Fruit fly (Drosophila melanogaster) whole organism, prepupa: ENCODE data around the gene Cyp12a5.

ENCODE experiments used
- Blimp-1 ChIP-seq: fragments of 200-800 bp; sonication (Bioruptor generic); optimal IDR thresholded peaks from 3 replicates; lab custom pipeline; 2017; ENCODE audit warnings: missing biosample characterization, missing genetic modification characterization, mild to moderate bottlenecking, moderate library complexity, missing genetic modification reagents
- CG10631 ChIP-seq: fragments of 200-800 bp; sonication (Bioruptor generic); optimal IDR thresholded peaks from 2 replicates; lab custom pipeline; 2016; ENCODE audit warnings: missing biosample characterization, missing genetic modification characterization
- CG10669 ChIP-seq: fragments of 200-800 bp; sonication (Bioruptor generic); optimal IDR thresholded peaks from 3 replicates; lab custom pipeline; 2018; ENCODE audit warnings: missing biosample characterization, mild to moderate bottlenecking, missing genetic modification characterization, moderate library complexity
- CG11294 ChIP-seq: fragments of 200-800 bp; sonication (Bioruptor generic); IDR thresholded peaks from 2 replicates; pipeline ENCODE4 v1.3.6; 2022; ENCODE audit warnings: missing biosample characterization, missing genetic modification characterization
- CG11902 ChIP-seq: fragments of 200-800 bp; sonication (Bioruptor generic); optimal IDR thresholded peaks from 3 replicates; lab custom pipeline; 2016; ENCODE audit warnings: missing biosample characterization, missing genetic modification characterization
- CG15336 ChIP-seq: fragments of 200-800 bp; sonication (Bioruptor generic); IDR thresholded peaks from 2 replicates; pipeline ENCODE4 v1.3.6; 2022; ENCODE audit warnings: missing biosample characterization, missing genetic modification characterization
- CG1621 ChIP-seq: fragments of 200-800 bp; sonication (Bioruptor generic); optimal IDR thresholded peaks from 3 replicates; lab custom pipeline; 2018; ENCODE audit warnings: missing biosample characterization, mild to moderate bottlenecking, missing genetic modification characterization
- CG16779 ChIP-seq: fragments of 200-800 bp; sonication (Bioruptor generic); optimal IDR thresholded peaks from 3 replicates; lab custom pipeline; 2017; ENCODE audit warnings: missing biosample characterization, mild to moderate bottlenecking, missing genetic modification characterization
- CG3032 ChIP-seq: fragments of 200-800 bp; optimal IDR thresholded peaks from 2 replicates; lab custom pipeline; 2019; ENCODE audit warnings: missing biosample characterization, mild to moderate bottlenecking, missing genetic modification characterization, moderate library complexity
- CG31627 ChIP-seq: fragments of 200-800 bp; sonication (Bioruptor generic); optimal IDR thresholded peaks from 3 replicates; lab custom pipeline; 2016; ENCODE audit warnings: missing biosample characterization, missing genetic modification characterization
- CG32006 ChIP-seq: fragments of 200-800 bp; sonication (Bioruptor generic); optimal IDR thresholded peaks from 3 replicates; lab custom pipeline; 2017; ENCODE audit warnings: missing biosample characterization, mild to moderate bottlenecking, missing genetic modification characterization
- CG3919 ChIP-seq: fragments of 200-800 bp; sonication (Bioruptor generic); optimal IDR thresholded peaks from 3 replicates; lab custom pipeline; 2016; ENCODE audit warnings: missing biosample characterization, missing genetic modification characterization
- CG4318 ChIP-seq: fragments of 200-800 bp; sonication (Bioruptor generic); optimal IDR thresholded peaks from 3 replicates; lab custom pipeline; 2017; ENCODE audit warnings: missing biosample characterization, mild to moderate bottlenecking, missing genetic modification characterization
- CG6163 ChIP-seq: fragments of 200-800 bp; sonication (Bioruptor generic); IDR thresholded peaks from 3 replicates; pipeline ENCODE4 v1.3.6; 2022; ENCODE audit warnings: missing biosample characterization, missing genetic modification characterization
- CG6276 ChIP-seq: fragments of 200-800 bp; sonication (Bioruptor generic); optimal IDR thresholded peaks from 2 replicates; lab custom pipeline; 2017; ENCODE audit warnings: missing biosample characterization, mild to moderate bottlenecking, missing genetic modification characterization
- CG8119 ChIP-seq: fragments of 200-800 bp; sonication (Bioruptor generic); IDR thresholded peaks from 3 replicates; pipeline ENCODE4 v1.3.6; 2022; ENCODE audit warnings: missing biosample characterization, missing genetic modification characterization
- CG8319 ChIP-seq: fragments of 200-800 bp; sonication (Bioruptor generic); optimal IDR thresholded peaks from 3 replicates; lab custom pipeline; 2016; ENCODE audit warnings: missing biosample characterization, missing genetic modification characterization
- CG8632 ChIP-seq: fragments of 200-800 bp; sonication (Bioruptor generic); optimal IDR thresholded peaks from 3 replicates; lab custom pipeline; 2016; ENCODE audit warnings: missing biosample characterization, missing genetic modification characterization
- Eip75B ChIP-seq: fragments of 200-800 bp; sonication (Bioruptor generic); optimal IDR thresholded peaks from 3 replicates; lab custom pipeline; 2016; ENCODE audit warnings: missing biosample characterization, missing genetic modification characterization
- Eip78C ChIP-seq: fragments of 200-800 bp; sonication (Bioruptor generic); peaks from one replicate; lab custom pipeline; 2016; ENCODE audit warnings: missing biosample characterization, missing genetic modification characterization
- Eip93F ChIP-seq: fragments of 200-800 bp; sonication (Bioruptor generic); optimal IDR thresholded peaks from 2 replicates; lab custom pipeline; 2016; ENCODE audit warnings: missing biosample characterization, mild to moderate bottlenecking, missing genetic modification characterization
- Ets21C ChIP-seq: fragments of 200-800 bp; sonication (Bioruptor generic); optimal IDR thresholded peaks from 3 replicates; lab custom pipeline; 2016; ENCODE audit warnings: missing biosample characterization, missing genetic modification characterization
- Ets96B ChIP-seq: fragments of 200-800 bp; optimal IDR thresholded peaks from 2 replicates; lab custom pipeline; 2019; ENCODE audit warnings: missing biosample characterization, mild to moderate bottlenecking, missing genetic modification characterization, moderate library complexity
- Gug ChIP-seq: fragments of 200-800 bp; sonication (Bioruptor generic); IDR thresholded peaks from 2 replicates; pipeline ENCODE4 v1.3.6; 2022; ENCODE audit warnings: missing biosample characterization, missing genetic modification characterization
- Hr38 ChIP-seq: sonication (Bioruptor generic); optimal IDR thresholded peaks from 2 replicates; lab custom pipeline; 2016; ENCODE audit warnings: missing biosample characterization, missing genetic modification characterization
- Lpt ChIP-seq: fragments of 200-800 bp; sonication (Bioruptor generic); optimal IDR thresholded peaks from 3 replicates; lab custom pipeline; 2016; ENCODE audit warnings: missing biosample characterization, missing genetic modification characterization
- OdsH ChIP-seq: fragments of 200-800 bp; sonication (Bioruptor generic); optimal IDR thresholded peaks from 3 replicates; lab custom pipeline; 2016; ENCODE audit warnings: missing biosample characterization, missing genetic modification characterization
- Smox ChIP-seq: fragments of 200-800 bp; sonication (Bioruptor generic); optimal IDR thresholded peaks from 3 replicates; lab custom pipeline; 2016; ENCODE audit warnings: missing biosample characterization, missing genetic modification characterization
- Sox102F ChIP-seq: fragments of 200-800 bp; sonication (Bioruptor generic); optimal IDR thresholded peaks from 2 replicates; lab custom pipeline; 2016; ENCODE audit warnings: missing biosample characterization, mild to moderate bottlenecking, missing genetic modification characterization
- cyc ChIP-seq: fragments of 200-800 bp; sonication (Bioruptor generic); optimal IDR thresholded peaks from 3 replicates; lab custom pipeline; 2016; ENCODE audit warnings: missing biosample characterization, missing genetic modification characterization
- dsx ChIP-seq: fragments of 200-800 bp; optimal IDR thresholded peaks from 3 replicates; lab custom pipeline; 2019; ENCODE audit warnings: missing biosample characterization, mild to moderate bottlenecking, missing genetic modification characterization, moderate library complexity; ENCODE audit not compliant: poor library complexity, severe bottlenecking
- eg ChIP-seq: fragments of 200-800 bp; sonication (Bioruptor generic); IDR thresholded peaks from 3 replicates; pipeline ENCODE4 v1.3.6; 2022; ENCODE audit warnings: missing biosample characterization, missing genetic modification characterization
- esn ChIP-seq: fragments of 200-800 bp; sonication (Bioruptor generic); optimal IDR thresholded peaks from 2 replicates; lab custom pipeline; 2016; ENCODE audit warnings: missing biosample characterization, mild to moderate bottlenecking, missing genetic modification characterization, moderate library complexity
- fd59A ChIP-seq: fragments of 200-800 bp; sonication (Bioruptor generic); optimal IDR thresholded peaks from 2 replicates; lab custom pipeline; 2017; ENCODE audit warnings: missing biosample characterization, mild to moderate bottlenecking, missing genetic modification characterization, missing genetic modification reagents
- fd85E ChIP-seq: fragments of 200-800 bp; sonication (Bioruptor generic); optimal IDR thresholded peaks from 3 replicates; lab custom pipeline; 2016; ENCODE audit warnings: missing biosample characterization, missing genetic modification characterization
- lz ChIP-seq: fragments of 200-800 bp; sonication (Bioruptor generic); optimal IDR thresholded peaks from 3 replicates; lab custom pipeline; 2016; ENCODE audit warnings: missing biosample characterization, missing genetic modification characterization
- net ChIP-seq: fragments of 200-800 bp; sonication (Bioruptor generic); optimal IDR thresholded peaks from 3 replicates; lab custom pipeline; 2016; ENCODE audit warnings: missing biosample characterization, missing genetic modification characterization
- salr ChIP-seq, 2 experiments: fragments of 200-800 bp; sonication (Bioruptor generic); optimal IDR thresholded peaks; 3 replicates each; lab custom pipeline; 2016 to 2018; ENCODE audit warnings: missing biosample characterization in 2 of 2, missing genetic modification characterization in 2 of 2, mild to moderate bottlenecking in 1 of 2
- spab ChIP-seq: fragments of 200-800 bp; sonication (Bioruptor generic); optimal IDR thresholded peaks from 2 replicates; lab custom pipeline; 2017; ENCODE audit warnings: missing biosample characterization, mild to moderate bottlenecking, missing genetic modification characterization, missing genetic modification reagents
- ss ChIP-seq, 2 experiments: fragments of 200-800 bp; sonication (Bioruptor generic); optimal IDR thresholded peaks; 2 replicates in 1 of 2; 3 replicates in 1 of 2; lab custom pipeline; 2017 to 2018; ENCODE audit warnings: mild to moderate bottlenecking in 2 of 2, missing biosample characterization in 2 of 2, missing genetic modification characterization in 2 of 2, moderate library complexity in 1 of 2
- svp ChIP-seq: fragments of 200-800 bp; sonication (Bioruptor generic); peaks from one replicate; lab custom pipeline; 2016; ENCODE audit warnings: missing biosample characterization, missing genetic modification characterization
- topi ChIP-seq: fragments of 200-800 bp; sonication (Bioruptor generic); optimal IDR thresholded peaks from 3 replicates; lab custom pipeline; 2016; ENCODE audit warnings: missing biosample characterization, missing genetic modification characterization
- vri ChIP-seq: fragments of 200-800 bp; sonication (Bioruptor generic); optimal IDR thresholded peaks from 3 replicates; lab custom pipeline; 2016; ENCODE audit warnings: missing biosample characterization, mild to moderate bottlenecking, missing genetic modification characterization

Gene Cyp12a5

dm6 chr3R:19118505-19119138 lies 13.8 kb upstream of the Cyp12a5 start (continued):
- peak; percentile 71 for TF ChIP-seq CG11294 (GFP tag; lab: Robert Waterston, UW)
- peak; percentile 87 for TF ChIP-seq Sox102F
- peak; percentile 75 for TF ChIP-seq CG11902
- TF ChIP-seq CG8119 (GFP tag; lab: Robert Waterston, UW) = peak; percentile 89
- TF ChIP-seq Eip93F (GFP tag; lab: Kevin White, UChicago) = peak; percentile 63
- peak; percentile 77 for TF ChIP-seq fd59A
- TF ChIP-seq svp (GFP tag; lab: Kevin White, UChicago) = peak; percentile 95
- TF ChIP-seq net = peak; percentile 82
- peak; percentile 41 to 76 for TF ChIP-seq salr (GFP tag; optimal IDR thresholded peaks at IDR 0.05; lab: Kevin White, UChicago)
- TF ChIP-seq Smox (GFP tag; lab: Kevin White, UChicago) = peak; percentile 79
- peak; percentile 79 for TF ChIP-seq Ets21C (GFP tag; lab: Kevin White, UChicago)
- peak; percentile 87 for TF ChIP-seq CG3032
- TF ChIP-seq lz (GFP tag; lab: Kevin White, UChicago) = peak; percentile 88
- TF ChIP-seq OdsH (GFP tag; lab: Kevin White, UChicago) = peak; percentile 88
- TF ChIP-seq spab (GFP tag; lab: Kevin White, UChicago) = peak; percentile 80
- peak; percentile 87 for TF ChIP-seq CG31627 (GFP tag; lab: Kevin White, UChicago)
- TF ChIP-seq CG10631 (GFP tag; lab: Kevin White, UChicago) = peak; percentile 90
- peak; percentile 64 for TF ChIP-seq CG16779 (tag; lab: Kevin White, UChicago)
- peak; percentile 86 for TF ChIP-seq CG10669 (GFP tag; lab: Kevin White, UChicago)
- no peak for TF ChIP-seq Hr38 (GFP tag; lab: Kevin White, UChicago)
- peak; percentile 83 for TF ChIP-seq CG8632 (GFP tag; lab: Kevin White, UChicago)
- TF ChIP-seq Eip78C (GFP tag; lab: Kevin White, UChicago) = peak; percentile 97
- TF ChIP-seq Lpt (GFP tag; lab: Kevin White, UChicago) = peak; percentile 77
- peak; percentile 91 for TF ChIP-seq esn (GFP tag; lab: Kevin White, UChicago)
- TF ChIP-seq, all 60 proteins: peak for 58

DNA sequence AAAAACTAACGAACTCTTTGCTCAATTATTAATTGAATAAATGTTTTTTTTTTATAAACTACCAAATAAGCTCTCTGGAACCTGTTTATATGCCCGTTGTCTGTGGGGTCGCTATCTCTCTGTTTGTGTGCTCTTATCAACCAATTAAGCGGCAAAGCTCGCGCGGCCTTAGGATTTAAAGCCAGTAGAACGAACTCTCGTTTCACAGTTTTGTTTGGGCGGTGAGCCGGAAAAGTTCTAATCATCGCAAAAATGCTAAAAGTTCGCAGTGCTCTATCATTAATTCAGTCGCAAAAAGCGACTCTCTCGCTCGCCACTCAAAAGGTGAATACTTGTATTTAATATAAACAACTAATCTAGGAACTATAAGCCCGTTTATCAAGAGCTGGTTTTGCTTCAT lies 2.5 kb downstream of the Cyp12a5 start, which contains the start of gene Cyp12a4:
Gene Cyp12a4, plus strand, starts transcription at position 202 of the 400 bp plus-strand sequence.
- TF ChIP-seq lz (GFP tag; lab: Kevin White, UChicago) = no peak
- no peak for TF ChIP-seq CG6163 (GFP tag; lab: Robert Waterston, UW)
- no peak for TF ChIP-seq spab (GFP tag; lab: Kevin White, UChicago)
- no peak for TF ChIP-seq CG1621 (tag; lab: Kevin White, UChicago)
- peak; percentile 11 for TF ChIP-seq vri (GFP tag; lab: Kevin White, UChicago)
- no peak for TF ChIP-seq eg (GFP tag; lab: Robert Waterston, UW)

DNA sequence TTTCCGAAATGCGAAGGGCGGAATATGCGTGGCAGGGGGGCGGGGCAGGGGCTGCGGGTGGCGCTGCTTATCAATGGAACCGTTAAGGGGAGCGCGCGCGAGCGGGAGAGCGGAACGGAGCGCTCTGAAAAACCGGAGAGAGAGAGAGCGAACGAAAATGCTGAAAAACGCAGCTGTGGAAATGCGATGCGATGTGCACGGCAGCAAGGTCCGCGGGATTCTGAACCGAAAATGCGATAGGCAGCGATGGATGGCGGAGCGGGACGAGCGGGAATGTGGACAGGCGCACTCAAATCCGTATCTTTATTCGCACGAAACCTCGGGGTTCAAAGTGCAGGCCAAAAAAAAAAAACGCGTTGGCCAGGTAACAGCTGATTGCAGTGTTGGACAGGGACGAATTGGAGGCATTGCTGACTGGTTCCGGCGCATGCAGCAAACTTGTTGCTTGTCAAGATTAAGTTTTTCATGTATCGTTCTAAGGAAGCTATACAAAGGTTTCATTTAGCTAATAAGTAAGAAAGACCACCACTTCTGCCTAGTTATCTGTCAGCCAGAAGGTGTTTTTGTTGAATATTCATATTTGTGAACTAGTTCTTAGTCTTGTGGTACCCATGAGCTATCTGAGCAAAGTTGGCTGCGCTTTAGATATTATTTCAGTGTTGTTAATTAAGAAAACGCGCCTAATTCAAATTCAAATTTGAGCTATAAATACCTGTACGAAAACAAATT lies 15.2 kb downstream of the Cyp12a5 start, which contains the start of gene Ppcs:
Gene Ppcs, minus strand, starts transcription at position 400 of the 729 bp plus-strand sequence.
- TF ChIP-seq svp (GFP tag; lab: Kevin White, UChicago) (peak; percentile 99), CG3032 (peak; percentile 38), vri (GFP tag; lab: Kevin White, UChicago) (peak; percentile 52), CG32006 (peak; percentile 62), CG15336 (GFP tag; lab: Robert Waterston, UW) (peak; percentile 74), fd85E (GFP tag; lab: Kevin White, UChicago) (peak; percentile 77), Ets96B (tag; lab: Kevin White, UChicago) (peak; percentile 35), CG6276 (GFP tag; lab: Kevin White, UChicago) (peak; percentile 93), Blimp-1 (GFP tag; lab: Kevin White, UChicago) (peak; percentile 58), CG8632 (GFP tag; lab: Kevin White, UChicago) (peak; percentile 46), Gug (GFP tag; lab: Robert Waterston, UW) (0 out of 2 replicates have a peak, but pooled peaks have one; percentile 17), CG10631 (GFP tag; lab: Kevin White, UChicago) (peak; percentile 65), Ets21C (GFP tag; lab: Kevin White, UChicago) (peak; percentile 41), Eip75B (GFP tag; lab: Kevin White, UChicago) (peak; percentile 69), Eip93F (GFP tag; lab: Kevin White, UChicago) (peak; percentile 56), CG6163 (GFP tag; lab: Robert Waterston, UW) (peak; percentile 63; the same call in 2 of the 3 replicates), spab (GFP tag; lab: Kevin White, UChicago) (peak; percentile 80), CG8119 (GFP tag; lab: Robert Waterston, UW) (peak; percentile 78), CG4318 (GFP tag; lab: Kevin White, UChicago) (no peak), CG11902 (no peak), cyc (GFP tag; lab: Kevin White, UChicago) (peak; percentile 57), CG3919 (GFP tag; lab: Kevin White, UChicago) (peak; percentile 84), topi (GFP tag; lab: Kevin White, UChicago) (peak; percentile 73), CG8319 (GFP tag; lab: Kevin White, UChicago) (peak; percentile 68), CG10669 (GFP tag; lab: Kevin White, UChicago) (peak; percentile 59), lz (GFP tag; lab: Kevin White, UChicago) (peak; percentile 48), dsx (GFP tag; lab: Kevin White, UChicago) (peak; percentile 59), ss (GFP tag; optimal IDR thresholded peaks at IDR 0.05; lab: Kevin White, UChicago) (peak; percentile 94 to 95)
